Fruit fly (Drosophila melanogaster) whole organism, wandering third instar larva: ENCODE data around the gene CG3868.
A peak's percentile ranks its signal among the peaks of the same experiment; 100 is the strongest.

Experiments
- Abd-B ChIP-seq: fragments of >200 bp; optimal IDR thresholded peaks from 2 replicates; lab custom pipeline; 2017; ENCODE audit warnings: missing biosample characterization, missing genetic modification characterization
- CG32264 ChIP-seq: fragments of 200-800 bp; sonication (Bioruptor generic); optimal IDR thresholded peaks from 2 replicates; lab custom pipeline; 2016; ENCODE audit warnings: missing biosample characterization, missing genetic modification characterization
- CG9705 ChIP-seq: fragments of 200-800 bp; sonication (Bioruptor generic); optimal IDR thresholded peaks from 2 replicates; lab custom pipeline; 2018; ENCODE audit warnings: missing biosample characterization, mild to moderate bottlenecking, missing genetic modification characterization
- CrebA ChIP-seq: fragments of 200-800 bp; sonication (Bioruptor generic); optimal IDR thresholded peaks from 2 replicates; lab custom pipeline; 2016; ENCODE audit warnings: missing biosample characterization, mild to moderate bottlenecking, missing genetic modification characterization, borderline replicate concordance
- Dfd ChIP-seq: fragments of >200 bp; optimal IDR thresholded peaks from 2 replicates; lab custom pipeline; 2017; ENCODE audit warnings: missing biosample characterization, missing genetic modification characterization
- Dif ChIP-seq: fragments of 200-275, 200-300 bp; sonication (Bioruptor generic); optimal IDR thresholded peaks from 2 replicates; lab custom pipeline; 2018; ENCODE audit warnings: missing biosample characterization, missing genetic modification characterization; ENCODE audit not compliant: partially characterized antibody
- GATAd ChIP-seq: sonication (Bioruptor generic); optimal IDR thresholded peaks from 2 replicates; lab custom pipeline; 2016; ENCODE audit warnings: missing biosample characterization, missing genetic modification characterization
- HLH106 ChIP-seq: fragments of 200-800 bp; optimal IDR thresholded peaks from 3 replicates; lab custom pipeline; 2019; ENCODE audit warnings: missing biosample characterization, mild to moderate bottlenecking, missing genetic modification characterization, moderate library complexity
- Hnf4 ChIP-seq: fragments of 200-800 bp; sonication (Bioruptor generic); optimal IDR thresholded peaks from 2 replicates; lab custom pipeline; 2016; ENCODE audit warnings: missing biosample characterization, mild to moderate bottlenecking, missing genetic modification characterization
- Hr78 ChIP-seq: fragments of >200 bp; optimal IDR thresholded peaks from 2 replicates; lab custom pipeline; 2017; ENCODE audit warnings: missing biosample characterization, missing genetic modification characterization
- Hr83 ChIP-seq: fragments of 200-300 bp; sonication (Bioruptor generic); optimal IDR thresholded peaks from 2 replicates; lab custom pipeline; 2016; ENCODE audit warnings: missing biosample characterization, mild to moderate bottlenecking, missing genetic modification characterization, moderate library complexity; ENCODE audit not compliant: poor library complexity, severe bottlenecking
- Jra ChIP-seq: sonication (Bioruptor generic); optimal IDR thresholded peaks from 2 replicates; lab custom pipeline; 2016; ENCODE audit warnings: missing biosample characterization, missing genetic modification characterization
- Mio ChIP-seq: sonication (Bioruptor generic); optimal IDR thresholded peaks from 2 replicates; lab custom pipeline; 2016; ENCODE audit warnings: missing biosample characterization, missing genetic modification characterization
- Myc ChIP-seq: fragments of >200 bp; optimal IDR thresholded peaks from 2 replicates; lab custom pipeline; 2017
- N ChIP-seq: fragments of >200 bp; optimal IDR thresholded peaks from 2 replicates; lab custom pipeline; 2018; ENCODE audit warnings: missing biosample characterization, missing external identifiers, missing genetic modification characterization
- OdsH ChIP-seq: fragments of 200-800 bp; sonication (Bioruptor generic); optimal IDR thresholded peaks from 2 replicates; lab custom pipeline; 2016; ENCODE audit warnings: missing biosample characterization, mild to moderate bottlenecking, missing genetic modification characterization
- Rel ChIP-seq, 2 experiments: fragments of 200-800 bp; sonication (Bioruptor generic) in 1 of 2; optimal IDR thresholded peaks; 2 replicates in 1 of 2; 3 replicates in 1 of 2; lab custom pipeline; 2016 to 2019; ENCODE audit warnings: mild to moderate bottlenecking in 2 of 2, missing biosample characterization in 2 of 2, missing genetic modification characterization in 2 of 2, moderate library complexity in 1 of 2
- Sp1 ChIP-seq: fragments of 200-800 bp; sonication (Bioruptor generic); optimal IDR thresholded peaks from 3 replicates; lab custom pipeline; 2019; ENCODE audit warnings: missing biosample characterization, mild to moderate bottlenecking, missing genetic modification characterization, moderate library complexity
- Vsx2 ChIP-seq: fragments of 200-300, 225-300 bp; sonication (Bioruptor generic); optimal IDR thresholded peaks from 2 replicates; lab custom pipeline; 2018; ENCODE audit warnings: missing biosample characterization, missing genetic modification characterization; ENCODE audit not compliant: partially characterized antibody
- br ChIP-seq: fragments of 200-800 bp; sonication (Bioruptor generic); optimal IDR thresholded peaks from 2 replicates; lab custom pipeline; 2016; ENCODE audit warnings: missing biosample characterization, missing genetic modification characterization
- brk ChIP-seq: fragments of 200-800 bp; sonication (Bioruptor generic); optimal IDR thresholded peaks from 2 replicates; lab custom pipeline; 2016; ENCODE audit warnings: missing biosample characterization, mild to moderate bottlenecking, missing genetic modification characterization
- dl ChIP-seq, 2 experiments: fragments of 175-275, 200-275 bp in 1 of 2; fragments of 200-275 bp in 1 of 2; sonication (Bioruptor generic); optimal IDR thresholded peaks; lab custom pipeline; 2018; ENCODE audit warnings: mild to moderate bottlenecking in 2 of 2, missing biosample characterization in 2 of 2, missing genetic modification characterization in 2 of 2, moderate library complexity in 2 of 2; ENCODE audit not compliant: partially characterized antibody in 2 of 2, insufficient read depth in 1 of 2
- dmrt93B ChIP-seq: fragments of 200-800 bp; sonication (Bioruptor generic); optimal IDR thresholded peaks from 2 replicates; lab custom pipeline; 2018; ENCODE audit warnings: missing biosample characterization, mild to moderate bottlenecking, missing genetic modification characterization
- dsf ChIP-seq: sonication (Bioruptor generic); optimal IDR thresholded peaks from 2 replicates; lab custom pipeline; 2016; ENCODE audit warnings: missing biosample characterization, missing genetic modification characterization, borderline replicate concordance
- ey ChIP-seq: fragments of 200-800 bp; sonication (Bioruptor generic); optimal IDR thresholded peaks from 2 replicates; lab custom pipeline; 2016; ENCODE audit warnings: missing biosample characterization, missing genetic modification characterization
- foxo ChIP-seq, 2 experiments: fragments of 200-800 bp; sonication (Bioruptor generic); optimal IDR thresholded peaks; 2 replicates in 1 of 2; 3 replicates in 1 of 2; lab custom pipeline; 2016 to 2017; ENCODE audit warnings: missing biosample characterization in 2 of 2, missing genetic modification characterization in 2 of 2
- fru ChIP-seq: fragments of 200-800 bp; sonication (Bioruptor generic); optimal IDR thresholded peaks from 3 replicates; lab custom pipeline; 2016; ENCODE audit warnings: missing biosample characterization, mild to moderate bottlenecking, missing genetic modification characterization
- h ChIP-seq: fragments of 200-800 bp; sonication (Bioruptor generic); optimal IDR thresholded peaks from 3 replicates; lab custom pipeline; 2016; ENCODE audit warnings: missing biosample characterization, mild to moderate bottlenecking, missing genetic modification characterization
- jim ChIP-seq: fragments of 175-275, 200-325 bp; sonication (Bioruptor generic); optimal IDR thresholded peaks from 2 replicates; lab custom pipeline; 2016; ENCODE audit warnings: missing biosample characterization, mild to moderate bottlenecking, missing genetic modification characterization
- lola ChIP-seq: fragments of >200 bp; optimal IDR thresholded peaks from 2 replicates; lab custom pipeline; 2017; ENCODE audit warnings: missing biosample characterization, missing genetic modification characterization
- pan ChIP-seq: fragments of >200 bp; optimal IDR thresholded peaks from 2 replicates; lab custom pipeline; 2017
- psq ChIP-seq: fragments of 200-800 bp; sonication (Bioruptor generic); optimal IDR thresholded peaks from 3 replicates; lab custom pipeline; 2017; ENCODE audit warnings: missing biosample characterization, mild to moderate bottlenecking, missing genetic modification characterization, moderate library complexity
- rgr ChIP-seq: fragments of 200-800 bp; sonication (Bioruptor generic); optimal IDR thresholded peaks from 3 replicates; lab custom pipeline; 2016; ENCODE audit warnings: missing biosample characterization, mild to moderate bottlenecking, missing genetic modification characterization
- sage ChIP-seq: fragments of 200-800 bp; sonication (Bioruptor generic); optimal IDR thresholded peaks from 2 replicates; lab custom pipeline; 2016; ENCODE audit warnings: missing biosample characterization, mild to moderate bottlenecking, missing genetic modification characterization
- sv ChIP-seq: fragments of 200-800 bp; sonication (Bioruptor generic); optimal IDR thresholded peaks from 3 replicates; lab custom pipeline; 2016; ENCODE audit warnings: missing biosample characterization, missing genetic modification characterization
- tai ChIP-seq: sonication (Bioruptor generic); optimal IDR thresholded peaks from 2 replicates; lab custom pipeline; 2016; ENCODE audit warnings: missing biosample characterization, missing genetic modification characterization
- usp ChIP-seq: fragments of >200 bp; optimal IDR thresholded peaks from 2 replicates; lab custom pipeline; 2017; ENCODE audit warnings: missing biosample characterization, missing genetic modification characterization
- woc ChIP-seq: sonication (Bioruptor generic); optimal IDR thresholded peaks from 2 replicates; lab custom pipeline; 2016; ENCODE audit warnings: missing biosample characterization, mild to moderate bottlenecking, missing genetic modification characterization

The CG3868 gene

DNA sequence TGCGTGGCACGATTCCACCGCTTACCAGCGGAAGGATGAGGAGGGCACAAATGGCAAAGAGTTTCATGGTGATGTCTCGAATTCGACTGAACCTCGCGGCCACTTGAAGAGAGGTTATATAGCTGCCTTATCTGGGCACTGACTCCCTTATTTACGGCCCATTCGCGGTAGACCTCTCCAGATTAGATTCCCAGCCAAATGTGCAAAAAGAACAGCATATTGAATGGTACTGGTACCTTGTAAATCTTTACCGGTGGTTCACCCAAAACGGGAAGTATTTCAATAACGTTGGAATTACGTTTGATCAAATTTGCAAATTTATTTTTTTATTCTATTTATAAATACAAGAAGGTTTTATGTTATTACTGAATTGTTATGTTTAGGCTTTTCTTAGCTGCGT lies at the start of gene CG3868:
TSS of gene CG3868 (minus strand) at position 94 of the 400 bp plus-strand sequence.
- no peak for TF ChIP-seq pan (lab: Kevin White, UChicago)
- peak; percentile 20 for TF ChIP-seq CrebA
- no peak for TF ChIP-seq Rel (GFP tag; optimal IDR thresholded peaks at IDR 0.05; lab: Kevin White, UChicago)
- peak; percentile 97 for TF ChIP-seq Rel (tag; optimal IDR thresholded peaks at IDR 0.05; lab: Kevin White, UChicago)
- peak; percentile 10 for TF ChIP-seq rgr
- TF ChIP-seq Mio (GFP tag; lab: Kevin White, UChicago), result no peak
- no peak for TF ChIP-seq jim (GFP tag; lab: Kevin White, UChicago)
- peak; percentile 9 for TF ChIP-seq Sp1

DNA sequence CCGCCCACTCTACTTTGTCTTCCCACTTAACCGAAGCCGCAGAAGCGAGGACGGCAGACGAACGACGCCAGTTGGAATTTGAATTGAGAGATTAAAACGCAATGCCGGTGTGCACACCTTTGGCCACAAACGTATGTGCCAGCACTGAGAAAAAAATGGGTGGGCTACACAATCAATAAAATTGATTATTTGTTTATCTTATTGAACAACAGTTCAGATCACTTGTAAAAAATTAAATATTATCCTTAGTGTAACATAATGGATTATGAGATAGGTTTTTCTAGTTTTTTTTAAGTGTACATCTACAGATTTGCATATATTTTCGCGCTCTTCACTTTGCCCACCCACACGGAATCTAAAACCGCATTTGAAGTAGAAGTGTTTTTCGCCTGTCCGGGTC lies 49.0 kb upstream of the CG3868 start:
- TF ChIP-seq dsf (GFP tag; lab: Kevin White, UChicago) (no peak), Jra (GFP tag; lab: Kevin White, UChicago) (no peak), Hr78 (GFP tag; lab: Kevin White, UChicago) (no peak), pan (lab: Kevin White, UChicago) (no peak), jim (GFP tag; lab: Kevin White, UChicago) (no peak), CG9705 (GFP tag; lab: Kevin White, UChicago) (no peak), rgr (peak; percentile 28), Mio (GFP tag; lab: Kevin White, UChicago) (no peak), Hnf4 (GFP tag; lab: Kevin White, UChicago) (no peak), GATAd (GFP tag; lab: Kevin White, UChicago) (no peak), dl (GFP tag; optimal IDR thresholded peaks at IDR 0.05; lab: Kevin White, UChicago; ENCODE audit: insufficient read depth in 1 of 2, partially characterized antibody in 2 of 2) (no peak), psq (no peak), fru (GFP tag; lab: Kevin White, UChicago) (peak; percentile 56), Dif (GFP tag; lab: Kevin White, UChicago) (no peak), usp (no peak), lola (GFP tag; lab: Kevin White, UChicago) (no peak), Rel (GFP tag; optimal IDR thresholded peaks at IDR 0.05; lab: Kevin White, UChicago) (no peak), Rel (tag; optimal IDR thresholded peaks at IDR 0.05; lab: Kevin White, UChicago) (no peak), Hr83 (no peak), Myc (lab: Kevin White, UChicago) (no peak), br (GFP tag; lab: Kevin White, UChicago) (peak; percentile 5), Abd-B (GFP tag; lab: Kevin White, UChicago) (no peak), N (GFP tag; lab: Kevin White, UChicago) (no peak), Dfd (GFP tag; lab: Kevin White, UChicago) (no peak), woc (GFP tag; lab: Kevin White, UChicago) (no peak), brk (no peak), CG32264 (GFP tag; lab: Kevin White, UChicago) (no peak), sage (GFP tag; lab: Kevin White, UChicago) (no peak), dmrt93B (GFP tag; lab: Kevin White, UChicago) (no peak), tai (no peak), foxo (GFP tag; optimal IDR thresholded peaks at IDR 0.05; lab: Kevin White, UChicago) (peak in 1 of 2 experiments; percentile 50), HLH106 (tag; lab: Kevin White, UChicago) (no peak), h (GFP tag; lab: Kevin White, UChicago) (peak; percentile 38), OdsH (GFP tag; lab: Kevin White, UChicago) (peak; percentile 12), ey (GFP tag; lab: Kevin White, UChicago) (peak; percentile 42), Vsx2 (GFP tag; lab: Kevin White, UChicago) (no peak), CrebA (no peak), Sp1 (peak; percentile 12), sv (no peak)
